Worm (Caenorhabditis elegans) whole organism, midembryonic: ENCODE results near the gene R11G10.3.

Experiments used
- T22C8.4 ChIP-seq: fragments of 200-800 bp; sonication (Bioruptor generic); IDR thresholded peaks from 2 replicates; pipeline ENCODE4 v1.3.6; 2022; ENCODE audit warnings: missing genetic modification characterization, missing compliant biosample characterization
- cog-1 ChIP-seq: sonication (generic microtip); optimal IDR thresholded peaks from 2 replicates; lab custom pipeline; 2016; ENCODE audit warnings: missing genetic modification characterization, missing compliant biosample characterization
- flt-1 ChIP-seq: fragments of 200-800 bp; sonication (Bioruptor generic); IDR thresholded peaks from 2 replicates; pipeline ENCODE4 v1.3.6; 2022; ENCODE audit warnings: missing genetic modification characterization, missing compliant biosample characterization
- klf-2 ChIP-seq: fragments of 200-800 bp; sonication (Bioruptor generic); conservative IDR thresholded peaks from 2 replicates; pipeline ENCODE4 v1.3.6; 2022; ENCODE audit warnings: missing genetic modification reagents, missing genetic modification characterization, missing compliant biosample characterization
- med-1 ChIP-seq: sonication (generic microtip); optimal IDR thresholded peaks from 2 replicates; lab custom pipeline; 2017; ENCODE audit warnings: missing genetic modification characterization, mild to moderate bottlenecking, missing compliant biosample characterization, antibody characterized with exemption, missing genetic modification reagents; ENCODE audit not compliant: insufficient read depth
- ref-1 ChIP-seq: fragments of 200-800 bp; sonication (Bioruptor generic); conservative IDR thresholded peaks from 2 replicates; pipeline ENCODE4 v1.3.6; 2022; ENCODE audit warnings: missing genetic modification reagents, missing genetic modification characterization, missing compliant biosample characterization
- tab-1 ChIP-seq: fragments of 200-800 bp; sonication (Bioruptor generic); IDR thresholded peaks from 2 replicates; pipeline ENCODE4 v1.3.6; 2022; ENCODE audit warnings: missing genetic modification characterization, missing compliant biosample characterization
- ztf-23 ChIP-seq: fragments of 200-800 bp; sonication (Bioruptor generic); IDR thresholded peaks from 2 replicates; pipeline ENCODE4 v1.3.6; 2022; ENCODE audit warnings: missing genetic modification reagents, missing genetic modification characterization, missing compliant biosample characterization
- ztf-29 ChIP-seq: fragments of 200-800 bp; sonication (Bioruptor generic); IDR thresholded peaks from 2 replicates; pipeline ENCODE4 v1.3.6; 2022; ENCODE audit warnings: missing genetic modification reagents, missing genetic modification characterization, missing compliant biosample characterization

Gene R11G10.3

DNA sequence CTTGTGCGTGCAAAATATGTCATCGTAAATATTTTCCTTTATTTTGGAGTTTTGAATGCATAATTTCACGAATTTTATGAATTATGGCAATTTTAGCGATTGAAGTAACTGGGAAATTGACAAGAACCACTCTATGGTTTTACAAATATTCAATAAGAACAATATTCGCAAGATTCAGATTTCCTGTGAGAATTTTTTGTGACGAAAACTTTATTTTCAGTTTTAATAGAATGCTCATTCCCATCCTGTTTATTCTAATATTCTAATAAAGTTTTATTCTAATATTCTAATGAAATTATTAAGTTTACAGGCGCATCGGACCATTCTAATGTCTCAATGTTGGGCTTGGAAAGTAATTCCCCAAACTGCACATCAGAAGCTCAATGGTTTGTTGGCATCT lies at the start of gene R11G10.3:
Gene R11G10.3, plus strand, starts transcription at position 301 of the 400 bp plus-strand sequence.
- TF ChIP-seq ref-1 (GFP tag; lab: Robert Waterston, UW), result no peak
- TF ChIP-seq T22C8.4, result no peak
- no peak for TF ChIP-seq klf-2
- TF ChIP-seq flt-1 (GFP tag; lab: Robert Waterston, UW), result no peak
- no peak for TF ChIP-seq med-1 (GFP tag; lab: Kevin White, UChicago)
- no peak for TF ChIP-seq tab-1 (GFP tag; lab: Robert Waterston, UW)
- TF ChIP-seq ztf-23 (GFP tag; lab: Robert Waterston, UW), result no peak
- no peak for TF ChIP-seq cog-1
- TF ChIP-seq ztf-29 (GFP tag; lab: Robert Waterston, UW), result no peak

DNA sequence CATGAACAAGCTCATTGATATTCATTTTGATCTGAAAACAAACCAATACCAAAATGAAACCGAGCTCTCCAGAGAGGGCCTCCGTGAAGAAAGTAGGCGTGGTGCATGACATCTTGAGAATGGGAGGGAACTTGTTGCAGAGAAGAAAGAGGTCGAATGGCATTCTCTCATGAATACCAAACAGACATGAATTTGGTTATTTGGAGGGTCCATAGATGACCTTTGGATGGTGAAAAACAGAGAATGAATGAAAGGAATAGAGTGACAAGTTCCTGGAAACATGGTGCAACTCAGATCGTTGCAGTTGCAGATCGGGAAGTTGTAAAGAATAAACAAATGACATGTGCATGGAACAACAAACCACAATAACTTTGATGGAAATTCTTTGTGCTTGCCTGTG lies 46.9 kb upstream of the R11G10.3 start, which contains the start of gene T10G3.8:
Gene T10G3.8, minus strand, starts transcription at position 101 of the 400 bp plus-strand sequence.
- TF ChIP-seq tab-1 (GFP tag; lab: Robert Waterston, UW), result no peak
- no peak for TF ChIP-seq flt-1 (GFP tag; lab: Robert Waterston, UW)
- TF ChIP-seq T22C8.4, result no peak
- TF ChIP-seq ref-1 (GFP tag; lab: Robert Waterston, UW), result no peak
- no peak for TF ChIP-seq ztf-23 (GFP tag; lab: Robert Waterston, UW)
- no peak for TF ChIP-seq med-1 (GFP tag; lab: Kevin White, UChicago)
- TF ChIP-seq ztf-29 (GFP tag; lab: Robert Waterston, UW), result no peak

DNA sequence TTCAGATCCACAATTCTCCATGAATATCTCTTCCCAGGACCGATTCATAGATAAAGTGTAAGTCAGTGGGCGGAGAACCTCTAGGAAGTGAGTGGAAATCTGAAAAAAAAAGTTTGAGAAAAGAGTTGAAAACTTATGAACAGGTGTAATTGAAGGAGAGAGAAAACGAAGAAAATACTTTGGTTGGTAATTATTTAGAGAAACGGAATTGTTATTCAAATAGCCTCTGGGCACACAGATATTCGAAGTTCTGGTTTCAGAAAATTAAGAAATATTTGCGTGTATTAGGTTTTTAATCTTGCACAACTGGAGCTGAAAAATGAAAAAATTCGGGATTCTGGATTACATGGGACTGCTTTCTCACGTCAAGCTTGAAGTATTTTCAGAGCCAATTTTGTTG lies 43.5 kb upstream of the R11G10.3 start, which contains the start of gene T10G3.2:
Gene T10G3.2, minus strand, starts transcription at position 101 of the 400 bp plus-strand sequence.
- no peak for TF ChIP-seq klf-2
- no peak for TF ChIP-seq cog-1
- TF ChIP-seq ref-1 (GFP tag; lab: Robert Waterston, UW), result no peak
- no peak for TF ChIP-seq tab-1 (GFP tag; lab: Robert Waterston, UW)
- no peak for TF ChIP-seq med-1 (GFP tag; lab: Kevin White, UChicago)
- no peak for TF ChIP-seq flt-1 (GFP tag; lab: Robert Waterston, UW)
- TF ChIP-seq T22C8.4, result no peak
- no peak for TF ChIP-seq ztf-23 (GFP tag; lab: Robert Waterston, UW)
- no peak for TF ChIP-seq ztf-29 (GFP tag; lab: Robert Waterston, UW)

DNA sequence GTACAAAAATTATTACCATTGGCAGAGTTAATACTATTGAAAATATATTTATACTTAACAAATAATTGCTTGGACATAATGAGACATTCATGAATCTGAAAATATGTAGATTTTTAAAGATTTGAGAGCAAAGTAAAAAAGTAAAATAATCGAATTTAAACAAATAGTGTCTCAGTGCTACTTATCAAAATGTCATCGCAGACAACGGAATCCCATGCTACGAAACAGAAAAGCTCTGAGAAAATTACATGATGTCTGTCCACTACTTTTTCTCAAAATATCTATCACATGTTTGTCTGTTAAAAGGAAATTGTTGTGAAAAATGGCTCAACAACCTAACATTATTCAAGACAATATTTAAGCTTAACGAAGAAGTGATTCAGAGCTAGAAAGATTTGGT lies 39.0 kb upstream of the R11G10.3 start, which contains the start of gene T10G3.4:
Gene T10G3.4, minus strand, starts transcription at position 101 of the 400 bp plus-strand sequence.
- TF ChIP-seq ztf-23 (GFP tag; lab: Robert Waterston, UW) (no peak), ref-1 (GFP tag; lab: Robert Waterston, UW) (no peak), T22C8.4 (no peak), cog-1 (no peak), klf-2 (no peak), tab-1 (GFP tag; lab: Robert Waterston, UW) (no peak), flt-1 (GFP tag; lab: Robert Waterston, UW) (no peak), ztf-29 (GFP tag; lab: Robert Waterston, UW) (no peak), med-1 (GFP tag; lab: Kevin White, UChicago) (no peak)

DNA sequence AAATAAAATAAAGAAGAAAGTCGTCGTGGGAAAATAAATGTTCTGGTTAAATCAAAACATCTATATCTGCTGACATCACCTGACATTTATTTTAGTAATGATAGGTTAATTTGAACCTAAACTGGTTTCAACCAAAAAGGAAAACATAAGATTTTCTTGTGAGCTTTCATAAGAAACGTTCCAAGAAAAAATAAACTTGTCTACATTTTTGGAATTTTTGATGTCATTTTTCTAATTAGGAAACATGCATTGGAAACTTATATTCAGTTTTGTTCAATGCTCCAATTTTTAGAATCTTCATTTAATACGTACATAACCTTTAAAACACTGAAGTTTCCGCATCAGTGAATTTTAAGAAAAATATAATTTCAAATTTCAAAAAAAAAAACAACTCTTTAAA lies 37.6 kb upstream of the R11G10.3 start:
- TF ChIP-seq T22C8.4 (no peak), cog-1 (no peak), ztf-29 (GFP tag; lab: Robert Waterston, UW) (no peak), klf-2 (no peak), flt-1 (GFP tag; lab: Robert Waterston, UW) (no peak), ref-1 (GFP tag; lab: Robert Waterston, UW) (no peak), med-1 (GFP tag; lab: Kevin White, UChicago) (no peak), ztf-23 (GFP tag; lab: Robert Waterston, UW) (no peak), tab-1 (GFP tag; lab: Robert Waterston, UW) (no peak)

DNA sequence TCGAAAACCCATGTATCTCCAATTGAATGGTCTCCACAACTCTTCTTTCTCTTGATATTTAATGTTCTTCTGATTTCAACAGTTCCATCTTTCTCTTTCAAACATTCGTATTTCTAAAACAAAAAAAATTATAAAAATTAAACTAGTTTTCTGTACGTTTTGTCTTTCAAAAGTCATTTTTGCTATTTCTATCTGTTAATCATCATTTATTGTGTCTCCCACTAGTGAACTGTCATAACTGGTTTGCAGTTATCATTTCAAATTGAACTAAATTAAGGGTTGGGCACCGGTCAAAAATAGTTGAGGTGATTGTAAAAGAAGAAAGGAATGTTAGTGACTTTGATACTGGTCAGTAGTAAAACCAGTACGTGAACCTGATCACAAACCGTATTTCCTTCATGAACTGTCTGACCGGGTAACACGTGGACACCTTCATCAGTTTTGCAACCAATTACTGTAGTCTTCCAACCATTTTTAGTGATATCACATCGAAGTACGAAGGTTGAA lies 34.9 kb upstream of the R11G10.3 start:
- TF ChIP-seq tab-1 (GFP tag; lab: Robert Waterston, UW) (no peak), ref-1 (GFP tag; lab: Robert Waterston, UW) (no peak), ztf-23 (GFP tag; lab: Robert Waterston, UW) (no peak), cog-1 (no peak), med-1 (GFP tag; lab: Kevin White, UChicago) (no peak), T22C8.4 (no peak), klf-2 (no peak), flt-1 (GFP tag; lab: Robert Waterston, UW) (no peak), ztf-29 (GFP tag; lab: Robert Waterston, UW) (no peak)

DNA sequence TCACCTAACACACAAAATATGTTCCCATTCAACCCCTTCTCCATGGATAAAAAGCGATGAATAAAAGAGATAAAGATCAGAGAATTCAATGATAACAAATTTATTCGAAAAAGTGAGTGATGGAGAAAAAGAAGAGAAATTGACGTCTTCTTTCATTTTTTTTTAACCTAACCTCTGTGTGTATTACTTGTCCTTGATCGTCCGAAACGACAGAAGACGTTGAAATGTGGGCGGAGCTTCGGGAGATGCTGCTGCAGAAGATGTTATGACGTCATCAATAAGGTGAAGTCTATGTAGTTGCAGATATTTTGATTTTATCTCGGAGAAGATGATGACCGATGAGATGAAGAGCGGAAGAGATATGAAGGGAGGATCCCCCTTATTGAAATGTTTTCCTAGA lies 33.5 kb upstream of the R11G10.3 start, which contains the start of gene T10G3.3:
Gene T10G3.3, minus strand, starts transcription at position 370 of the 400 bp plus-strand sequence.
- TF ChIP-seq med-1 (GFP tag; lab: Kevin White, UChicago) (no peak), cog-1 (no peak), T22C8.4 (no peak), ztf-23 (GFP tag; lab: Robert Waterston, UW) (no peak), klf-2 (no peak), flt-1 (GFP tag; lab: Robert Waterston, UW) (no peak), ztf-29 (GFP tag; lab: Robert Waterston, UW) (no peak), tab-1 (GFP tag; lab: Robert Waterston, UW) (no peak)

DNA sequence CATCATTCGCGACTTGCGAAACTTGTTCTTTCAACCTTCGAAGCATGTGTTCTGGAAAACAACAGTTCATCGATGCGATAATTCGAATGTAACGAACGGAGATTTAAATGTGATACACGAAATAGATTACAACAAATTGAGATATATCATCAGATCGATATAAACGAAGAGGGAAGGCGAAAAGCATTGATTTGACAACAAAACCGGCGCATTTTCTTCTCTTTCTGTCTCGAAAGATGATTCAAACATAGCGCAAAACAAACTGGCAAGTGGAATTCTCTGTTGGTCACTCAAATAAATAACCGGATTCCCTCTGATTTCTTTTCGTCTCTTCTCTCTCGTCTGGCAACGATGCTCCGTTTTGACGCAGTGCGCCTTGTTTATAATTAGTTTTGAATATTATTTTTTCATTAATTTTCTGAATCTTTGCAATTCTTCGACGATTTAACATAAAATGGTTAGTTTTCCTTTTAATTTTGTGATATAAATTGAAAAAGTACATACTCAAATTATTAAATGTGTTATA lies 25.9 kb upstream of the R11G10.3 start, which contains the start of the genes eea-1 and gut-2:
Gene eea-1, minus strand, starts transcription at position 51 of the 526 bp plus-strand sequence.
Gene gut-2, plus strand, starts transcription at position 369 of the 526 bp plus-strand sequence.
- TF ChIP-seq cog-1, result no peak
- TF ChIP-seq flt-1 (GFP tag; lab: Robert Waterston, UW), result no peak
- TF ChIP-seq med-1 (GFP tag; lab: Kevin White, UChicago), result no peak
- TF ChIP-seq klf-2, result no peak

DNA sequence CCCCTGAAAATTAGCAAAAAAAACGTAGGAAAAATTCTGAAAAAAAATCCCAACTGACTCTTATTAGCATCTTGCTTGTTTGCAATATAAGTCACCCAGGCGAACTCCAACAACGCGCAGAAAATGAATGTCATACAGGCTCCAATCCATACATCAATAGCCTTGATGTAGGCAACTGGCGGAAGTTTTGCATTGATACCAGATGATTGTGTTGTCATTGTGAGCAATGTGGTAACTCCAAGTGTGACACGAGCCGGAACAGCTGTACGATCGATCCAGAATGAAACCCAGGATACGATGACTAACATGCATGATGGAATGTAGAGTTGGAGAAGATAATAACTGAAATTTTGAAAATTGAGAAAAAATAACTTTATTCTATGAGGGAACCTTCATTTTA lies 24.1 kb upstream of the R11G10.3 start:
- TF ChIP-seq T22C8.4 (no peak), ztf-23 (GFP tag; lab: Robert Waterston, UW) (no peak), med-1 (GFP tag; lab: Kevin White, UChicago) (no peak), ztf-29 (GFP tag; lab: Robert Waterston, UW) (no peak), flt-1 (GFP tag; lab: Robert Waterston, UW) (no peak), ref-1 (GFP tag; lab: Robert Waterston, UW) (no peak), klf-2 (no peak), cog-1 (no peak), tab-1 (GFP tag; lab: Robert Waterston, UW) (no peak)
